Worm (Caenorhabditis elegans): Measurements from ENCODE around the gene wnk-1.

wnk-1 gene

DNA sequence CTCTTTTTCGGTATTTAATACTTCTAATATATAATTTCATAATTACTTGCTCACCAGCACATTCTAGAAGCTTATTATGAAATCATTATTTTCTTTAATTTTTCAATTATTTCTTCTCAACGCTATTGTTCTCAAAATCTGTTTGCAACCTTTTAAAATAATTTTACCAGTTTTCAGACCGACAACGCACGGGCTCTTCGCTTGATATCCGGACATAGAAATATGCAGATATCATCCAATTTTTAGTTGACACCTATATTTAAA, at the start of gene wnk-1:
TSS of gene wnk-1 (plus strand) at position 165 of the 264 bp plus-strand sequence.
- TF ChIP-seq ceh-82 (tag; optimal IDR thresholded peaks at IDR 0.05) (no peak), ZK337.2 (GFP tag; IDR thresholded peaks at IDR 0.05) (no peak), nhr-102 (tag; optimal IDR thresholded peaks at IDR 0.05) (no peak), T20F7.1 (GFP tag; optimal IDR thresholded peaks at IDR 0.05) (no peak), madf-5 (GFP tag; IDR thresholded peaks at IDR 0.05) (no peak), ceh-44 (GFP tag; IDR thresholded peaks at IDR 0.05) (no peak), hif-1 (tag; optimal IDR thresholded peaks at IDR 0.05) (no peak), ztf-7 (tag; optimal IDR thresholded peaks at IDR 0.05) (no peak), aha-1 (tag) (no peak), lin-38 (GFP tag; IDR thresholded peaks at IDR 0.05) (no peak)

DNA sequence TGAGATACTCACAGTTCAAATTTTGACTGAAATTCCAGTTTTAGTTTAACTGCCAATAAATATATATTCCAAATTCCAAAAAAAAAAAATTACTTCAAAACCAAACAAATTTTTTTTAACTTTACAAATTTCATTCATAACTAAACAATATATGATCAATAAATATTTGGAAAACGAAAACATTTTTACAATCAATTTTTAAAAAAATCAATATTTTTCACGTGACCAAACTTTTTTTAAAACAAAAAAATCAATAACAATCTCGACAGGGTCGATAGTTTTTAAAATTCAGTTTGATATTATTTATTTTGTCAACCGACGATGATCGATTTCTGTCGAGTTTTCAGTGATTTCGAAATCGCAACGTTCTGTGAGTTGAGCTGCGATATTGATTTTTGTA, 49.7 kb upstream of the wnk-1 start, which contains the start of gene F23B2.7:
TSS of gene F23B2.7 (plus strand) at position 301 of the 400 bp plus-strand sequence.
- TF ChIP-seq hlh-30 (tag; optimal IDR thresholded peaks at IDR 0.05; ENCODE audit: insufficient read depth) (no peak), D1046.2 (GFP tag; IDR thresholded peaks at IDR 0.05) (no peak), dve-1 (tag; optimal IDR thresholded peaks at IDR 0.05; ENCODE audit: insufficient read depth) (no peak), set-16 (GFP tag; IDR thresholded peaks at IDR 0.05) (no peak), T26A8.4 (GFP tag; IDR thresholded peaks at IDR 0.05) (no peak), snpc-1.2 (GFP tag; IDR thresholded peaks at IDR 0.05) (no peak), unc-62 (GFP tag; optimal IDR thresholded peaks at IDR 0.05 in 1 of 2) (no peak), unc-62 (tag; optimal IDR thresholded peaks at IDR 0.05) (no peak), cey-2 (tag; optimal IDR thresholded peaks at IDR 0.05; ENCODE audit: borderline replicate concordance, insufficient read depth) (no peak), lin-13 (GFP tag; optimal IDR thresholded peaks at IDR 0.05) (no peak), F49E8.2 (tag; optimal IDR thresholded peaks at IDR 0.05; ENCODE audit: borderline replicate concordance) (no peak), nhr-48 (tag; optimal IDR thresholded peaks at IDR 0.05) (no peak), attf-4 (tag; optimal IDR thresholded peaks at IDR 0.05) (no peak), unc-39 (tag; optimal IDR thresholded peaks at IDR 0.05) (no peak), aly-2 (tag; optimal IDR thresholded peaks at IDR 0.05) (no peak), spr-1 (tag; optimal IDR thresholded peaks at IDR 0.05) (no peak), daf-16 (GFP tag; optimal IDR thresholded peaks at IDR 0.05) (no peak), daf-16 (tag; optimal IDR thresholded peaks at IDR 0.05) (no peak), nhr-111 (GFP tag; optimal IDR thresholded peaks at IDR 0.05) (no peak), mxl-3 (GFP tag; optimal IDR thresholded peaks at IDR 0.05) (no peak), mes-2 (tag; optimal IDR thresholded peaks at IDR 0.05; ENCODE audit: poor library complexity, severe bottlenecking) (no peak), ceh-62 (tag; optimal IDR thresholded peaks at IDR 0.05) (no peak)

DNA sequence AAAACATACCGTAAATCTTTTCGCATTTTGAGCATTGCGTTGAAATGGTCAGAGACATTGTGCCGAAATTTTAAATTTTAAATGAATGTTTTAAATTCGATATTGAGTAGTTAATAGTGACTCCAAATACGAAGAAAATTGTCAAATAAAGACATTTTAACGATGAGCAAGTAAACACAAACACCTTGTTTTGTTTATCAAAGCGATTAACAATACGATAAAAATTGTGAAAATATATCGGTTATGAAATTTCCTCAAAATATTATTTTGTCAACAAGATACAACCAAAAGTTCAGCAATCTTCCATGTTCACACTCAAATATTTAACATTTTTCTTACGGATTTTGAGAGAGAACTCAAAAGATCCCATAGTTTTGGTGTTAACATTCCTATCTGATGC, 45.6 kb upstream of the wnk-1 start, which contains the start of gene F23B2.10:
TSS of gene F23B2.10 (minus strand) at position 101 of the 400 bp plus-strand sequence.
- TF ChIP-seq T26A8.4 (GFP tag; IDR thresholded peaks at IDR 0.05): no peak
- no peak for TF ChIP-seq dmd-6 (GFP tag; IDR thresholded peaks at IDR 0.05)
- TF ChIP-seq ces-1 (GFP tag; optimal IDR thresholded peaks at IDR 0.05): no peak
- no peak for TF ChIP-seq Y75B8A.6 (GFP tag; IDR thresholded peaks at IDR 0.05)
- no peak for TF ChIP-seq unc-39 (tag; optimal IDR thresholded peaks at IDR 0.05)
- TF ChIP-seq zip-2 (tag; optimal IDR thresholded peaks at IDR 0.05): no peak
- no peak for TF ChIP-seq hlh-30 (tag; optimal IDR thresholded peaks at IDR 0.05; ENCODE audit: insufficient read depth)
- TF ChIP-seq egl-27 (tag; optimal IDR thresholded peaks at IDR 0.05): no peak
- TF ChIP-seq saeg-2 (GFP tag; IDR thresholded peaks at IDR 0.05): no peak
- no peak for TF ChIP-seq ctbp-1 (GFP tag; IDR thresholded peaks at IDR 0.05)
- no peak for TF ChIP-seq aha-1 (tag)
- TF ChIP-seq F26F4.8 (GFP tag; conservative IDR thresholded peaks at IDR 0.05): no peak
- no peak for TF ChIP-seq cey-2 (tag; optimal IDR thresholded peaks at IDR 0.05; ENCODE audit: borderline replicate concordance, insufficient read depth)
- no peak for TF ChIP-seq F10B5.3 (tag; optimal IDR thresholded peaks at IDR 0.05)
- TF ChIP-seq Y105C5A.15 (GFP tag; IDR thresholded peaks at IDR 0.05): no peak
- no peak for TF ChIP-seq ceh-32 (tag; optimal IDR thresholded peaks at IDR 0.05; ENCODE audit: poor library complexity)
- TF ChIP-seq jun-1 (tag; optimal IDR thresholded peaks at IDR 0.05): no peak
- no peak for TF ChIP-seq spr-3 (GFP tag; optimal IDR thresholded peaks at IDR 0.05)
- no peak for TF ChIP-seq nhr-48 (tag; optimal IDR thresholded peaks at IDR 0.05)
- no peak for TF ChIP-seq nhr-102 (tag; optimal IDR thresholded peaks at IDR 0.05)
